Fruit fly (Drosophila melanogaster): ENCODE data around the gene rost.

Gene rost

DNA sequence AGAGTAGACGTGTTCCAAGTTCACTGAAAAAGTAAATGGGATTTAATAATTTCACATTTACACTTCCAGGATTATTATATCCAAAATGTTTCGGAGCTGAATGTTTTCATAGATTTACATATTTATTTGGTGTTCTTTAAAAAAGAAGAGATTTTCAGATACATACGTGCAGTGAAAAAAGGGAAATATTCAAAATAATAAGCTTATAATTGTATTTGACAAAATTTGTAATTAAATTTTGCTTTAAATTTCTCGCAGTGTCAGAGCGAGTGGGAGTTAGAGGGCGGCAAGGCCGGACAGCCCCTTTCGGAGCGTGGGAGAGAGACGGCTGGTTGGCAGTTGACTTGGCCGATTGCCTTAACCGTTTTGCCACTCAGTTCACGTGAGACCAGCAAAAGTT is 52.3 kb downstream of the rost start, which contains the start of gene Tsp29Fb (continued):
- TF ChIP-seq Ets21C (GFP tag; optimal IDR thresholded peaks at IDR 0.05) (peak; percentile 24), CG11294 (GFP tag; IDR thresholded peaks at IDR 0.05) (peak; percentile 26; the same call in 1 of the 2 replicates), lz (GFP tag; optimal IDR thresholded peaks at IDR 0.05) (peak; percentile 72), ss (GFP tag; optimal IDR thresholded peaks at IDR 0.05) (no peak), Lpt (GFP tag; optimal IDR thresholded peaks at IDR 0.05) (no peak), Hr38 (GFP tag; optimal IDR thresholded peaks at IDR 0.05) (no peak), dsx (GFP tag; optimal IDR thresholded peaks at IDR 0.05; ENCODE audit: poor library complexity, severe bottlenecking) (no peak), Hr4 (GFP tag; optimal IDR thresholded peaks at IDR 0.05) (peak; percentile 53)

All from whole organism, prepupa.